Worm (Caenorhabditis elegans): ENCODE data around the gene R12C12.6.

DNA sequence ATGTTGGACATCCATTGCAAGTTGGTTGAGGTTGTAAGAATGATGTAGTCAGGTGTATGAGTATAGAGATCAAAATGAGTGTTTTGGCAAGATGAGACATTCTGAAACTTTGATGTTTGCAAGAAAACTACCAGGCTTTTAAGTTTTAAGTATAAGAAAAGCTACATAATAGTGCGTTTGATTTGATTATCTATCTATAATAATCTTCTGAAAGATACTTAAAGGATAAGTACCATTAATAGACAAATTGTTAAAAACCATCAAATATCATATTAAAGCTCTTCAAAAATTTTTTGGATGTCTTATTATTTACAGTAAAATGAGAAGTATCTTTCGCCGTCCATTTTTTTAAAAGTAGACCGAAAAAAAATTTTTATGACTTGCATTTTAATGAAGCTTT lies 4.5 kb downstream of the R12C12.6 start, which contains the start of gene R12C12.10:
- no peak for TF ChIP-seq elt-2 (tag; optimal IDR thresholded peaks at IDR 0.05)
- no peak for TF ChIP-seq nhr-77 (tag; optimal IDR thresholded peaks at IDR 0.05)
- no peak for TF ChIP-seq R02D3.7 (tag; optimal IDR thresholded peaks at IDR 0.05)
- no peak for TF ChIP-seq ztf-4 (tag; optimal IDR thresholded peaks at IDR 0.05)
- TF ChIP-seq nhr-28 (tag; optimal IDR thresholded peaks at IDR 0.05), result no peak
